Worm (Caenorhabditis elegans): ENCODE measurements around the gene pcp-1.

Gene pcp-1

ce11 chrIII:7790522-7790921 is 31.8 kb downstream of the pcp-1 start:
- TF ChIP-seq lsy-2 (tag; optimal IDR thresholded peaks at IDR 0.05) (peak in 1 of 2 experiments; percentile 68), lin-39 (tag; optimal IDR thresholded peaks at IDR 0.05) (no peak), unc-62 (GFP tag; optimal IDR thresholded peaks at IDR 0.05 in 1 of 2) (peak in 1 of 2 experiments; percentile 75), unc-62 (tag; optimal IDR thresholded peaks at IDR 0.05) (no peak), hlh-30 (tag; optimal IDR thresholded peaks at IDR 0.05; ENCODE audit: insufficient read depth) (peak; percentile 7), nhr-42 (GFP tag; IDR thresholded peaks at IDR 0.05) (no peak)

ce11 chrIII:7792209-7792608 is 33.5 kb downstream of the pcp-1 start:
- TF ChIP-seq spr-3 (GFP tag; optimal IDR thresholded peaks at IDR 0.05) (no peak), nhr-48 (tag; optimal IDR thresholded peaks at IDR 0.05) (no peak), lim-7 (GFP tag; IDR thresholded peaks at IDR 0.05) (no peak), madf-9 (GFP tag; conservative IDR thresholded peaks at IDR 0.05) (no peak), mxl-2 (GFP tag; conservative IDR thresholded peaks at IDR 0.05) (no peak), nhr-28 (tag; optimal IDR thresholded peaks at IDR 0.05) (no peak), F37D6.2 (tag; optimal IDR thresholded peaks at IDR 0.05) (no peak), ctbp-1 (GFP tag; IDR thresholded peaks at IDR 0.05) (no peak), duxl-1 (tag; optimal IDR thresholded peaks at IDR 0.05; ENCODE audit: poor library complexity) (peak; percentile 24), lsy-2 (tag; optimal IDR thresholded peaks at IDR 0.05) (peak in 1 of 2 experiments; percentile 56)

DNA sequence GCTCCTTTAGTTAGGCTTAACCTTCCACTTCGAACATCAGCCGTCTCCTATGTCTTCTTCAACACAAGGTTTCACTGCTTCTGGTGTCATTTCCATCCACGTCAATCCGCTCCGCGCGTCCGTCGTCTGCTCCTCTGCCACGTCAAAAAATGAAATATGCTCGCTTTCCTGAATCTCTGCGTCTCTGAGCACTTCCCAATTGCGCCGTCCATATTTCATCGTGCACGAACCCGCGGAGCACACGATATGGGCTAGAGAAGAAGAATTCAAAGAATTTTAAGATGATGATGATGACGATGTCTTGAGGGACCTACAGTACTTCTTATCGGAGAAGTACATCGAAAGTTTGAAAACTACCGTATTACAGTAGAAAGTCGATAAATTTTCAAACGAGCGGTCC is 34.3 kb downstream of the pcp-1 start:
- no peak for TF ChIP-seq sdz-12 (GFP tag; optimal IDR thresholded peaks at IDR 0.05)
- no peak for TF ChIP-seq nhr-76 (tag; optimal IDR thresholded peaks at IDR 0.05)
- peak in 1 of 2 experiments; percentile 99 for TF ChIP-seq unc-62 (GFP tag; optimal IDR thresholded peaks at IDR 0.05 in 1 of 2)
- no peak for TF ChIP-seq unc-62 (tag; optimal IDR thresholded peaks at IDR 0.05)

ce11 chrIII:7795311-7795710 is 36.6 kb downstream of the pcp-1 start, which contains the start of gene cyk-7:
Gene cyk-7, minus strand, starts transcription at chrIII:7795409.
- TF ChIP-seq unc-39 (tag; optimal IDR thresholded peaks at IDR 0.05) (no peak), nhr-77 (tag; optimal IDR thresholded peaks at IDR 0.05) (no peak), daf-12 (tag; optimal IDR thresholded peaks at IDR 0.05) (no peak), F49E8.2 (tag; optimal IDR thresholded peaks at IDR 0.05; ENCODE audit: borderline replicate concordance) (peak; percentile 69), unc-130 (GFP tag; optimal IDR thresholded peaks at IDR 0.05) (peak; percentile 17), php-3 (GFP tag; IDR thresholded peaks at IDR 0.05) (no peak), D1046.2 (GFP tag; IDR thresholded peaks at IDR 0.05) (no peak), zfp-3 (GFP tag; conservative IDR thresholded peaks at IDR 0.05) (no peak), rbr-2 (tag; optimal IDR thresholded peaks at IDR 0.05) (no peak), dve-1 (tag; optimal IDR thresholded peaks at IDR 0.05; ENCODE audit: insufficient read depth) (no peak), dpl-1 (GFP tag; optimal IDR thresholded peaks at IDR 0.05) (peak; percentile 45), gei-8 (GFP tag; optimal IDR thresholded peaks at IDR 0.05) (no peak), nhr-10 (tag; optimal IDR thresholded peaks at IDR 0.05) (no peak), egl-43 (GFP tag; IDR thresholded peaks at IDR 0.05) (no peak)

DNA sequence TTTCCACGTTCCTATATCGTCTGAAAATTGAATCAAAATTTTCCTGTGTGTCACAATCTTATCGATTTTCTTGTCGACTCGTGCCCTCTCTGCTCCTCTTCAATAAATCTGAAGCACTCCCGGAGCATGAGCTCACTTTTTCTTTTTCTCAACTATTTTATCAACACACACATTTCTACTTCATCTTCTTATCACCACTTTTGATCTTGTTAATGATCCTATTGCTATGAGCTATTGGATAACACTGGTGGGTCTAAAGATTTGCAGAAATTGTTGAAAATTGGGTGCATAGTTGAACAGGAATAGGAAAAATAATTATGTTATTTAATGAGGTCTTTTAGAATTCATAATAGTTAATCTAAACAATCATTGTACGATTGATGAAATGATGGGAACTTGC is 46.5 kb downstream of the pcp-1 start:
- no peak for TF ChIP-seq php-3 (GFP tag; IDR thresholded peaks at IDR 0.05)
- TF ChIP-seq mdt-29 (GFP tag; IDR thresholded peaks at IDR 0.05): no peak
- TF ChIP-seq F10B5.3 (tag; optimal IDR thresholded peaks at IDR 0.05): no peak
- TF ChIP-seq ZK546.5 (tag; optimal IDR thresholded peaks at IDR 0.05): no peak
- no peak for TF ChIP-seq ceh-32 (tag; optimal IDR thresholded peaks at IDR 0.05; ENCODE audit: poor library complexity)
- no peak for TF ChIP-seq ceh-44 (GFP tag; IDR thresholded peaks at IDR 0.05)
- no peak for TF ChIP-seq hmg-1.1 (GFP tag; IDR thresholded peaks at IDR 0.05)

All from whole organism, L4 larva.